Fruit fly (Drosophila melanogaster): Measurements from ENCODE around the gene CG7916.
A peak's percentile ranks its signal among the peaks of the same experiment; 100 is the strongest.

DNA sequence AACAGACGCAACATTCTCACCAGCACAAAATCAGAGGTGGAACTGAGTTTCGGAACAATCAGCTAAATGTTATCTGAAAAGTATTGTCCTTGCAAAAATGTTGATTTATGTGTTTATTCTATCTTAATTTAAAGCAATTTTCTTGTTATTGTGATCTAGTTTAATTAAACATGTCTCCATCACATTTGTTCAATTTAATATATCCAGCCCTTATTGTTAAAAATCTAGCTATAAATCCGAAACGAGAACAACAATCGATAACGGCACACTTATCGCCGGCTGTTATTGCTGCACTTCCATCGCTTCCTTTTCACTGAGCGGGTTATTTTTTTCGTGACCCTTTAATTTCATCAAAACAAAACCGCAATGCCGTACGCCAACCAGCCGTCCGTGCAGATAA is 13.5 kb upstream of the CG7916 start, which contains the start of the genes GatC, PolG2 and Polr2C:
- TF ChIP-seq EcR (GFP tag; optimal IDR thresholded peaks at IDR 0.05) (no peak), Ets98B (GFP tag; IDR thresholded peaks at IDR 0.05) (no peak), gl (tag; optimal IDR thresholded peaks at IDR 0.05) (no peak), Snoo (tag; optimal IDR thresholded peaks at IDR 0.05) (no peak), fd96Ca (GFP tag; IDR thresholded peaks at IDR 0.05) (no peak), CG32121 (GFP tag; IDR thresholded peaks at IDR 0.05) (no peak), CG13204 (GFP tag; optimal IDR thresholded peaks at IDR 0.05) (no peak), Pif1B (GFP tag; optimal IDR thresholded peaks at IDR 0.05) (no peak), CG14655 (GFP tag; optimal IDR thresholded peaks at IDR 0.05) (no peak), CG15710 (tag; optimal IDR thresholded peaks at IDR 0.05) (peak; percentile 2), CG8159 (tag; optimal IDR thresholded peaks at IDR 0.05) (no peak)

Measured in whole organism, pupa.